Worm (Caenorhabditis elegans): ENCODE measurements around the gene fbxa-134.

ce11 chrV:17302754-17303153 is 49.9 kb downstream of the fbxa-134 start, which contains the start of gene sri-70:
- TF ChIP-seq tab-1 (GFP tag; IDR thresholded peaks at IDR 0.05) (no peak), T22C8.4 (GFP tag; IDR thresholded peaks at IDR 0.05) (no peak), ztf-29 (GFP tag; IDR thresholded peaks at IDR 0.05) (no peak), flt-1 (GFP tag; IDR thresholded peaks at IDR 0.05) (no peak), cog-1 (tag; optimal IDR thresholded peaks at IDR 0.05) (no peak), ztf-23 (GFP tag; IDR thresholded peaks at IDR 0.05) (no peak), med-1 (GFP tag; optimal IDR thresholded peaks at IDR 0.05; ENCODE audit: insufficient read depth) (no peak)
